Worm (Caenorhabditis elegans) whole organism, midembryonic: ENCODE measurements around the gene mys-1.

ENCODE experiments used
- T22C8.4 ChIP-seq: fragments of 200-800 bp; sonication (Bioruptor generic); IDR thresholded peaks from 2 replicates; pipeline ENCODE4 v1.3.6; 2022; ENCODE audit warnings: missing genetic modification characterization, missing compliant biosample characterization
- med-1 ChIP-seq: sonication (generic microtip); optimal IDR thresholded peaks from 2 replicates; lab custom pipeline; 2017; ENCODE audit warnings: missing genetic modification characterization, mild to moderate bottlenecking, missing compliant biosample characterization, antibody characterized with exemption, missing genetic modification reagents; ENCODE audit not compliant: insufficient read depth
- ref-1 ChIP-seq: fragments of 200-800 bp; sonication (Bioruptor generic); conservative IDR thresholded peaks from 2 replicates; pipeline ENCODE4 v1.3.6; 2022; ENCODE audit warnings: missing genetic modification reagents, missing genetic modification characterization, missing compliant biosample characterization
- tab-1 ChIP-seq: fragments of 200-800 bp; sonication (Bioruptor generic); IDR thresholded peaks from 2 replicates; pipeline ENCODE4 v1.3.6; 2022; ENCODE audit warnings: missing genetic modification characterization, missing compliant biosample characterization
- ztf-29 ChIP-seq: fragments of 200-800 bp; sonication (Bioruptor generic); IDR thresholded peaks from 2 replicates; pipeline ENCODE4 v1.3.6; 2022; ENCODE audit warnings: missing genetic modification reagents, missing genetic modification characterization, missing compliant biosample characterization

DNA sequence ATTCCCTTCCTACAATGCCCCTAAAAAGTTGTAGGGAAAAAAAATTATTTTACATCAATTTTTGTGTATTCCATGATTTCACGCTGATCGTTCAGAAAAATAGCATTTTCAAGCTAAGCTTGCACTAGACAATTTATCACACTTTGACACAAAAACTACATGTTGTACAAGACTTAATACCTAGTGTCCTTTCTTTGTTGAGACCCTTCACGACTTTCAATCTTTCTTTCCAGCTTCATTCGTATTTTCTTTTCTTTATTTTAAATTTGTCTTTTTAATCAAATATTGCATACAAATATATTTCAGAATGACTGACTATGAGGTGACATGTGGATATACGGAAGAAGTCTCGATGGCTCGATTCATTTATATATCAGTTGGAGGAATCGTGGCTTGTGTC lies 38.5 kb downstream of the mys-1 start, which contains the start of gene F20A1.2:
- TF ChIP-seq med-1 (GFP tag; lab: Kevin White, UChicago): no peak
- no peak for TF ChIP-seq T22C8.4 (GFP tag; lab: Robert Waterston, UW)
- no peak for TF ChIP-seq ref-1
- TF ChIP-seq tab-1: no peak
- TF ChIP-seq ztf-29 (GFP tag; lab: Robert Waterston, UW): no peak
